Worm (Caenorhabditis elegans) whole organism, mixed stage, embryonic: ENCODE measurements around the gene gmpr-1.

Experiments used
- M03D4.4 ChIP-seq: sonication (generic microtip); optimal IDR thresholded peaks from 2 replicates; lab custom pipeline; 2017; ENCODE audit warnings: mild to moderate bottlenecking, missing genetic modification characterization, missing compliant biosample characterization
- elt-1 ChIP-seq: sonication (generic microtip); optimal IDR thresholded peaks from 2 replicates; lab custom pipeline; 2017; ENCODE audit warnings: missing genetic modification characterization, mild to moderate bottlenecking, missing compliant biosample characterization, antibody characterized with exemption, moderate library complexity, borderline replicate concordance; ENCODE audit not compliant: insufficient read depth
- elt-3 ChIP-seq: fragments of 150-350 bp; optimal IDR thresholded peaks from 2 replicates; lab custom pipeline; 2014; ENCODE audit warnings: missing biosample characterization, missing genetic modification characterization
- ham-2 ChIP-seq: fragments of 200-800 bp; sonication (Bioruptor generic); optimal IDR thresholded peaks from 2 replicates; lab custom pipeline; 2018; ENCODE audit warnings: mild to moderate bottlenecking, missing genetic modification characterization, missing compliant biosample characterization
- nhr-28 ChIP-seq: fragments of 150-350 bp; optimal IDR thresholded peaks from 2 replicates; lab custom pipeline; 2014; ENCODE audit warnings: missing biosample characterization, missing genetic modification characterization
- nhr-76 ChIP-seq: sonication (generic microtip); optimal IDR thresholded peaks from 2 replicates; lab custom pipeline; 2017; ENCODE audit warnings: missing biosample characterization, missing genetic modification characterization
- snpc-4 ChIP-seq: fragments of 150-350 bp; optimal IDR thresholded peaks from 2 replicates; lab custom pipeline; 2014; ENCODE audit warnings: missing biosample characterization, missing genetic modification characterization
- sptf-1 ChIP-seq: sonication (generic microtip); optimal IDR thresholded peaks from 2 replicates; lab custom pipeline; 2017; ENCODE audit warnings: mild to moderate bottlenecking, missing genetic modification characterization, moderate library complexity, missing compliant biosample characterization
- unc-62 ChIP-seq: fragments of 150-350 bp; optimal IDR thresholded peaks from 2 replicates; lab custom pipeline; 2014; ENCODE audit warnings: missing biosample characterization, missing genetic modification reagents, missing genetic modification characterization
- ztf-11 ChIP-seq: fragments of 150-350 bp; optimal IDR thresholded peaks from 2 replicates; lab custom pipeline; 2014; ENCODE audit warnings: missing biosample characterization, missing genetic modification characterization

- TF ChIP-seq ham-2 (GFP tag; lab: Kevin White, UChicago) = no peak
- no peak for TF ChIP-seq snpc-4 (tag; lab: Kevin White, UChicago)
- TF ChIP-seq elt-1 (tag; lab: Kevin White, UChicago) = no peak
- TF ChIP-seq ztf-11 (tag; lab: Kevin White, UChicago) = no peak
- TF ChIP-seq nhr-76 (tag; lab: Kevin White, UChicago) = no peak
- no peak for TF ChIP-seq unc-62 (GFP tag; lab: Kevin White, UChicago)
- no peak for TF ChIP-seq elt-3
- no peak for TF ChIP-seq nhr-28 (tag; lab: Kevin White, UChicago)
- TF ChIP-seq M03D4.4 (tag; lab: Kevin White, UChicago) = no peak
- no peak for TF ChIP-seq sptf-1 (tag; lab: Kevin White, UChicago)
These were observed 1.8 kb upstream of the gmpr-1 start for ce11 chrV:4372986-4373385.
